Fruit fly (Drosophila melanogaster): ENCODE measurements around the gene tplus3a.

tplus3a gene

dm6 chr2L:22070844-22071243, at the start of gene tplus3a:
TSS of gene tplus3a (plus strand) at chr2L:22071144.
- TF ChIP-seq CrebA (GFP tag; optimal IDR thresholded peaks at IDR 0.05; ENCODE audit: borderline replicate concordance): no peak
- TF ChIP-seq pan (optimal IDR thresholded peaks at IDR 0.05): no peak
- TF ChIP-seq Myc (optimal IDR thresholded peaks at IDR 0.05): no peak
- TF ChIP-seq tai (GFP tag; optimal IDR thresholded peaks at IDR 0.05): no peak
- no peak for TF ChIP-seq usp (GFP tag; optimal IDR thresholded peaks at IDR 0.05)
- TF ChIP-seq psq (GFP tag; optimal IDR thresholded peaks at IDR 0.05): no peak
- TF ChIP-seq Dfd (GFP tag; optimal IDR thresholded peaks at IDR 0.05): no peak
- no peak for TF ChIP-seq Mio (GFP tag; optimal IDR thresholded peaks at IDR 0.05)
- TF ChIP-seq CG32264 (GFP tag; optimal IDR thresholded peaks at IDR 0.05): no peak
- TF ChIP-seq brk (GFP tag; optimal IDR thresholded peaks at IDR 0.05): no peak
- no peak for TF ChIP-seq Hr83 (GFP tag; optimal IDR thresholded peaks at IDR 0.05; ENCODE audit: poor library complexity, severe bottlenecking)
- TF ChIP-seq sv (GFP tag; optimal IDR thresholded peaks at IDR 0.05): no peak
- TF ChIP-seq br (GFP tag; optimal IDR thresholded peaks at IDR 0.05): no peak
- TF ChIP-seq Dif (GFP tag; optimal IDR thresholded peaks at IDR 0.05; ENCODE audit: partially characterized antibody): no peak
- no peak for TF ChIP-seq Abd-B (GFP tag; optimal IDR thresholded peaks at IDR 0.05)
- TF ChIP-seq foxo (GFP tag; optimal IDR thresholded peaks at IDR 0.05): no peak

dm6 chr2L:22024362-22024761, 46.6 kb upstream of the tplus3a start:
- TF ChIP-seq dl (GFP tag; optimal IDR thresholded peaks at IDR 0.05; ENCODE audit: insufficient read depth in 1 of 2, partially characterized antibody in 2 of 2) (peak; percentile 21 to 29), Vsx2 (GFP tag; optimal IDR thresholded peaks at IDR 0.05; ENCODE audit: partially characterized antibody) (peak; percentile 83), jim (GFP tag; optimal IDR thresholded peaks at IDR 0.05) (no peak), Myc (optimal IDR thresholded peaks at IDR 0.05) (no peak), psq (GFP tag; optimal IDR thresholded peaks at IDR 0.05) (peak; percentile 44), Dif (GFP tag; optimal IDR thresholded peaks at IDR 0.05; ENCODE audit: partially characterized antibody) (peak; percentile 74)

DNA sequence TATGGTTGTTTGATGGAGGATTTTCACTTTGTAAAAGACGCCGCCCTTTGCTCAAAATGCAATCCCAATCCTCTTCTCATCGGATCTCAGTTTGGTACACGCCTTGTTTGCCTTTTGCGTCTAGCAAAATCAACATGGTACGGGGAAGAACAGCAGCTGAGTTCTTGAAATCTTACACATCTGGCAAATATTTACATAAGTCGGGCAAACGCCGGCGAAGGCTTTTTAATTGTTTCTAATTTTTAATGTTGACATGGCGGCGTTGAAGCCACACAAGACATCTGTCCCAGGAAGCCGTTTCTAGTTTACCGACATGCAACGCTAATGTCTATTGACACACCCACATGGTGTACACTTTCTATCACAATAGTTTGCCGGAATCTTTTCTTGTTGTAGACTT, 34.1 kb upstream of the tplus3a start:
- TF ChIP-seq sv (GFP tag; optimal IDR thresholded peaks at IDR 0.05) (no peak), br (GFP tag; optimal IDR thresholded peaks at IDR 0.05) (no peak), sage (GFP tag; optimal IDR thresholded peaks at IDR 0.05) (no peak), usp (GFP tag; optimal IDR thresholded peaks at IDR 0.05) (no peak), dl (GFP tag; optimal IDR thresholded peaks at IDR 0.05; ENCODE audit: insufficient read depth in 1 of 2, partially characterized antibody in 2 of 2) (no peak), Jra (GFP tag; optimal IDR thresholded peaks at IDR 0.05) (no peak), Abd-B (GFP tag; optimal IDR thresholded peaks at IDR 0.05) (no peak), Mio (GFP tag; optimal IDR thresholded peaks at IDR 0.05) (no peak), N (GFP tag; optimal IDR thresholded peaks at IDR 0.05) (no peak), Hr83 (GFP tag; optimal IDR thresholded peaks at IDR 0.05; ENCODE audit: poor library complexity, severe bottlenecking) (no peak), pan (optimal IDR thresholded peaks at IDR 0.05) (no peak), HLH106 (tag; optimal IDR thresholded peaks at IDR 0.05) (no peak), Vsx2 (GFP tag; optimal IDR thresholded peaks at IDR 0.05; ENCODE audit: partially characterized antibody) (no peak), Dfd (GFP tag; optimal IDR thresholded peaks at IDR 0.05) (no peak), CG32264 (GFP tag; optimal IDR thresholded peaks at IDR 0.05) (no peak), rgr (GFP tag; optimal IDR thresholded peaks at IDR 0.05) (no peak), woc (GFP tag; optimal IDR thresholded peaks at IDR 0.05) (no peak), Hnf4 (GFP tag; optimal IDR thresholded peaks at IDR 0.05) (no peak), Hr78 (GFP tag; optimal IDR thresholded peaks at IDR 0.05) (no peak)

DNA sequence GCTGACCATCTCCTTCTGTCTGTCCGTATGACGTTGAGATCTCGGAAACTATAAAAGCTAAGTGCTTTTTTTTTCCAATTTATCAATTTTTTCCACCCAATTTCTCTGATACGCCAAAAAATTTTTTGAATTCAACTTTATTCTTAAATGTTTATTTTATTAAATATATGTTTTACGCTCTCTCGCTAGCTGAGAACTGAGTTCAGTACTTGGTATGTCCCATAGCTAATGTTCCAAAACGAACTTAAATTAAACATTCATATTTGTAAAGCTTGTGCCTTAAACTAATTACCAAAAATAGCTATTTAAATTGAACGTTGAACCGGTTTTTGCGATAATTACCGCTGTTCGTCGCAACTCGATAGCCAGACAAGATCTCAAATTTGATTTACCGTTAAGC, 33.4 kb upstream of the tplus3a start, which contains the start of gene Grl40a:
TSS of gene Grl40a (plus strand) at position 301 of the 400 bp plus-strand sequence.
- TF ChIP-seq Rel (GFP tag; optimal IDR thresholded peaks at IDR 0.05) (no peak), Rel (tag; optimal IDR thresholded peaks at IDR 0.05) (no peak), Dif (GFP tag; optimal IDR thresholded peaks at IDR 0.05; ENCODE audit: partially characterized antibody) (no peak), pan (optimal IDR thresholded peaks at IDR 0.05) (no peak), Mio (GFP tag; optimal IDR thresholded peaks at IDR 0.05) (no peak), psq (GFP tag; optimal IDR thresholded peaks at IDR 0.05) (no peak), CG32264 (GFP tag; optimal IDR thresholded peaks at IDR 0.05) (no peak), sv (GFP tag; optimal IDR thresholded peaks at IDR 0.05) (no peak), Myc (optimal IDR thresholded peaks at IDR 0.05) (no peak), CG9705 (GFP tag; optimal IDR thresholded peaks at IDR 0.05) (no peak), dsf (GFP tag; optimal IDR thresholded peaks at IDR 0.05; ENCODE audit: borderline replicate concordance) (no peak), N (GFP tag; optimal IDR thresholded peaks at IDR 0.05) (no peak), HLH106 (tag; optimal IDR thresholded peaks at IDR 0.05) (no peak), CrebA (GFP tag; optimal IDR thresholded peaks at IDR 0.05; ENCODE audit: borderline replicate concordance) (no peak), lola (GFP tag; optimal IDR thresholded peaks at IDR 0.05) (no peak), rgr (GFP tag; optimal IDR thresholded peaks at IDR 0.05) (no peak), Hnf4 (GFP tag; optimal IDR thresholded peaks at IDR 0.05) (no peak), Hr78 (GFP tag; optimal IDR thresholded peaks at IDR 0.05) (no peak), brk (GFP tag; optimal IDR thresholded peaks at IDR 0.05) (no peak)
